Worm (Caenorhabditis elegans) whole organism, L4/young adult: ENCODE data around the gene sftb-1.

ENCODE experiments used
- W03F9.2 ChIP-seq: fragments of 150-350 bp; optimal IDR thresholded peaks from 2 replicates; lab custom pipeline; 2014; ENCODE audit warnings: missing biosample characterization, missing genetic modification characterization
- dao-5 ChIP-seq: sonication (generic microtip); optimal IDR thresholded peaks from 2 replicates; lab custom pipeline; 2016; ENCODE audit warnings: missing genotype, missing genetic modification characterization, moderate library complexity, missing compliant biosample characterization
- him-1 ChIP-seq: sonication (generic microtip); optimal IDR thresholded peaks from 2 replicates; lab custom pipeline; 2016; ENCODE audit warnings: missing genotype, missing genetic modification reagents, missing genetic modification characterization, missing compliant biosample characterization

- no peak for TF ChIP-seq him-1 (tag; lab: Kevin White, UChicago)
- no peak for TF ChIP-seq W03F9.2 (tag; lab: Kevin White, UChicago)
- no peak for TF ChIP-seq dao-5
These were observed 18.3 kb upstream of the sftb-1 start, which contains the start of gene R10E4.3 for ce11 chrIII:4287379-4287778.
